Fruit fly (Drosophila melanogaster): ENCODE measurements around the gene CG15571.

Gene CG15571

dm6 chrX:4202235-4202794 lies 14.9 kb downstream of the CG15571 start (continued):
- TF ChIP-seq Hey (tag; optimal IDR thresholded peaks at IDR 0.05) (peak; percentile 36), grau (tag; optimal IDR thresholded peaks at IDR 0.05) (peak; percentile 34), onecut (GFP tag; IDR thresholded peaks at IDR 0.05) (peak; percentile 35; the same call in 1 of the 2 replicates), NfI (GFP tag; optimal IDR thresholded peaks at IDR 0.05) (no peak), seq (GFP tag; IDR thresholded peaks at IDR 0.05) (0 out of 2 replicates have a peak, but pooled peaks have one; percentile 12), HLH54F (GFP tag; optimal IDR thresholded peaks at IDR 0.05) (no peak), chm (GFP tag; IDR thresholded peaks at IDR 0.05) (0 out of 2 replicates have a peak, but pooled peaks have one; percentile 8), da (GFP tag; optimal IDR thresholded peaks at IDR 0.05) (no peak), CG4328 (GFP tag; optimal IDR thresholded peaks at IDR 0.05) (peak; percentile 61), CG2712 (tag; optimal IDR thresholded peaks at IDR 0.05) (peak; percentile 18), gro (GFP tag; optimal IDR thresholded peaks at IDR 0.05) (peak; percentile 48), CG9932 (GFP tag; IDR thresholded peaks at IDR 0.05) (no peak), hb (GFP tag; IDR thresholded peaks at IDR 0.05; ENCODE audit: partially characterized antibody) (no peak), mirr (GFP tag; optimal IDR thresholded peaks at IDR 0.05) (peak; percentile 40), sob (GFP tag; IDR thresholded peaks at IDR 0.05) (no peak), CG7963 (GFP tag; IDR thresholded peaks at IDR 0.05; ENCODE audit: partially characterized antibody) (no peak), CG7745 (tag; optimal IDR thresholded peaks at IDR 0.05) (peak; percentile 63), Dbx (GFP tag; IDR thresholded peaks at IDR 0.05) (0 out of 3 replicates have a peak, but pooled peaks have one; percentile 27), CG3726 (GFP tag; IDR thresholded peaks at IDR 0.05) (no peak), MTF-1 (GFP tag; optimal IDR thresholded peaks at IDR 0.05; ENCODE audit: borderline replicate concordance) (peak; percentile 72), Meics (GFP tag; optimal IDR thresholded peaks at IDR 0.05) (peak; percentile 48), CG1233 (GFP tag; optimal IDR thresholded peaks at IDR 0.05) (peak; percentile 71), CG7928 (GFP tag; optimal IDR thresholded peaks at IDR 0.05) (peak; percentile 4), CG12155 (GFP tag; optimal IDR thresholded peaks at IDR 0.05) (no peak), Ptx1 (GFP tag; IDR thresholded peaks at IDR 0.05) (no peak), kni (GFP tag; optimal IDR thresholded peaks at IDR 0.05) (peak; percentile 44), CG4707 (GFP tag; optimal IDR thresholded peaks at IDR 0.05) (peak; percentile 42), Nf-YC (tag; optimal IDR thresholded peaks at IDR 0.05) (no peak), vvl (GFP tag; IDR thresholded peaks at IDR 0.05) (no peak), CG12071 (GFP tag; optimal IDR thresholded peaks at IDR 0.05) (peak; percentile 58), sd (tag; optimal IDR thresholded peaks at IDR 0.05) (peak; percentile 63), scrt (GFP tag; optimal IDR thresholded peaks at IDR 0.05) (peak; percentile 54), HLH3B (GFP tag; IDR thresholded peaks at IDR 0.05) (peak; percentile 7; the same call in 1 of the 2 replicates), oc (tag; optimal IDR thresholded peaks at IDR 0.05) (peak; percentile 1), CG15601 (tag; optimal IDR thresholded peaks at IDR 0.05) (peak; percentile 66), sc (optimal IDR thresholded peaks at IDR 0.05) (no peak), sc (GFP tag; optimal IDR thresholded peaks at IDR 0.05) (peak; percentile 35), CG12219 (GFP tag; optimal IDR thresholded peaks at IDR 0.05) (peak; percentile 15), CG2678 (tag; optimal IDR thresholded peaks at IDR 0.05) (peak; percentile 70), hth (optimal IDR thresholded peaks at IDR 0.05) (no peak), CG14667 (GFP tag; IDR thresholded peaks at IDR 0.05) (no peak), bab2 (GFP tag; optimal IDR thresholded peaks at IDR 0.05) (peak; percentile 16), sens (GFP tag) (peak; percentile 89), slp2 (GFP tag; optimal IDR thresholded peaks at IDR 0.05) (no peak), D19A (tag; optimal IDR thresholded peaks at IDR 0.05) (peak; percentile 23), kay (GFP tag; optimal IDR thresholded peaks at IDR 0.05) (no peak), Spps (tag; optimal IDR thresholded peaks at IDR 0.05) (peak; percentile 3), nau (GFP tag; optimal IDR thresholded peaks at IDR 0.05) (peak; percentile 75), twi (tag; optimal IDR thresholded peaks at IDR 0.05) (peak; percentile 32), Asciz (GFP tag; optimal IDR thresholded peaks at IDR 0.05) (peak; percentile 43), CG8924 (tag; optimal IDR thresholded peaks at IDR 0.05) (peak; percentile 52)

All from whole organism, embryonic.